Worm (Caenorhabditis elegans): ENCODE measurements around the gene F45D3.4.

F45D3.4 gene

ce11 chrV:12567850-12568249, 14.9 kb upstream of the F45D3.4 start, which contains the start of gene E02A10.4:
Gene E02A10.4, minus strand, starts transcription at chrV:12567950.
- no peak for TF ChIP-seq ceh-9 (tag; optimal IDR thresholded peaks at IDR 0.05)
- TF ChIP-seq ceh-14 (tag; optimal IDR thresholded peaks at IDR 0.05), result no peak
- TF ChIP-seq sox-4 (tag; optimal IDR thresholded peaks at IDR 0.05), result no peak
- no peak for TF ChIP-seq pqm-1 (tag; optimal IDR thresholded peaks at IDR 0.05)
- no peak for TF ChIP-seq elt-2 (tag; optimal IDR thresholded peaks at IDR 0.05)
- TF ChIP-seq tbx-7 (tag; optimal IDR thresholded peaks at IDR 0.05), result no peak
- TF ChIP-seq nhr-11 (tag; optimal IDR thresholded peaks at IDR 0.05), result no peak
- no peak for TF ChIP-seq T23F11.4 (GFP tag; optimal IDR thresholded peaks at IDR 0.05)
- no peak for TF ChIP-seq unc-42 (tag; optimal IDR thresholded peaks at IDR 0.05)
- no peak for TF ChIP-seq dmd-4 (tag; optimal IDR thresholded peaks at IDR 0.05; ENCODE audit: borderline replicate concordance)

ce11 chrV:12567312-12567711, 14.3 kb upstream of the F45D3.4 start:
- no peak for TF ChIP-seq syd-9 (tag; optimal IDR thresholded peaks at IDR 0.05)
- TF ChIP-seq sdc-2 (tag; optimal IDR thresholded peaks at IDR 0.05), result no peak
- no peak for TF ChIP-seq sox-4 (tag; optimal IDR thresholded peaks at IDR 0.05)
- TF ChIP-seq K09A11.1 (tag; optimal IDR thresholded peaks at IDR 0.05; ENCODE audit: insufficient read depth), result no peak
- no peak for TF ChIP-seq fax-1 (tag; optimal IDR thresholded peaks at IDR 0.05)
- no peak for TF ChIP-seq pat-9 (tag; optimal IDR thresholded peaks at IDR 0.05)

ce11 chrV:12564902-12565301, 11.9 kb upstream of the F45D3.4 start:
- TF ChIP-seq pqm-1 (tag; optimal IDR thresholded peaks at IDR 0.05) (no peak), ceh-14 (tag; optimal IDR thresholded peaks at IDR 0.05) (no peak), pax-1 (tag; optimal IDR thresholded peaks at IDR 0.05) (no peak), fax-1 (tag; optimal IDR thresholded peaks at IDR 0.05) (no peak), ceh-9 (tag; optimal IDR thresholded peaks at IDR 0.05) (no peak), pat-9 (tag; optimal IDR thresholded peaks at IDR 0.05) (no peak), ttx-3 (tag; optimal IDR thresholded peaks at IDR 0.05) (no peak), che-1 (tag; optimal IDR thresholded peaks at IDR 0.05) (no peak), hlh-6 (tag; optimal IDR thresholded peaks at IDR 0.05) (no peak), F13H6.1 (tag; optimal IDR thresholded peaks at IDR 0.05) (no peak), ref-2 (tag; optimal IDR thresholded peaks at IDR 0.05) (no peak), ama-1 (optimal IDR thresholded peaks at IDR 0.05) (no peak), hlh-8 (tag; optimal IDR thresholded peaks at IDR 0.05) (no peak), ceh-48 (tag; optimal IDR thresholded peaks at IDR 0.05) (no peak)

- TF ChIP-seq hlh-13 (GFP tag; optimal IDR thresholded peaks at IDR 0.05) (no peak), hlh-15 (tag; optimal IDR thresholded peaks at IDR 0.05) (no peak), ceh-24 (tag; optimal IDR thresholded peaks at IDR 0.05) (no peak)
Observed at ce11 chrV:12563187-12563586, 10.2 kb upstream of the F45D3.4 start, which contains the start of gene mrps-5. Gene mrps-5, plus strand, starts transcription at chrV:12563487.

- TF ChIP-seq zip-5 (tag; optimal IDR thresholded peaks at IDR 0.05) (no peak), unc-55 (GFP tag; optimal IDR thresholded peaks at IDR 0.05) (no peak), hlh-15 (tag; optimal IDR thresholded peaks at IDR 0.05) (no peak), pros-1 (tag; optimal IDR thresholded peaks at IDR 0.05) (no peak), dmd-4 (tag; optimal IDR thresholded peaks at IDR 0.05; ENCODE audit: borderline replicate concordance) (no peak), fkh-10 (GFP tag; optimal IDR thresholded peaks at IDR 0.05) (no peak), tbx-7 (tag; optimal IDR thresholded peaks at IDR 0.05) (no peak), ceh-48 (tag; optimal IDR thresholded peaks at IDR 0.05) (no peak), tbx-2 (tag; optimal IDR thresholded peaks at IDR 0.05) (no peak), unc-42 (tag; optimal IDR thresholded peaks at IDR 0.05) (no peak), ztf-16 (tag; optimal IDR thresholded peaks at IDR 0.05) (no peak), T23F11.4 (GFP tag; optimal IDR thresholded peaks at IDR 0.05) (no peak), nhr-232 (tag; optimal IDR thresholded peaks at IDR 0.05) (no peak), ceh-22 (tag; optimal IDR thresholded peaks at IDR 0.05) (no peak), ets-4 (tag; optimal IDR thresholded peaks at IDR 0.05) (no peak), dve-1 (tag; optimal IDR thresholded peaks at IDR 0.05) (no peak), ahr-1 (tag; optimal IDR thresholded peaks at IDR 0.05) (no peak), elt-4 (tag; optimal IDR thresholded peaks at IDR 0.05) (no peak), ceh-6 (GFP tag; optimal IDR thresholded peaks at IDR 0.05) (no peak), odd-2 (tag; optimal IDR thresholded peaks at IDR 0.05) (no peak)
Observed at ce11 chrV:12560328-12560782, 7.4 kb upstream of the F45D3.4 start, which contains the start of gene sel-1. Gene sel-1, plus strand, starts transcription at chrV:12560732.
